Worm (Caenorhabditis elegans) whole organism, late embryonic: ENCODE measurements around the gene ztf-22.

Experiments
- F13H6.1 ChIP-seq: sonication (generic microtip); optimal IDR thresholded peaks from 2 replicates; lab custom pipeline; 2016; ENCODE audit warnings: missing genetic modification characterization, missing compliant biosample characterization
- K02D7.2 ChIP-seq: sonication (generic microtip); optimal IDR thresholded peaks from 2 replicates; lab custom pipeline; 2017; ENCODE audit warnings: mild to moderate bottlenecking, missing genetic modification characterization, missing compliant biosample characterization
- ama-1 ChIP-seq: fragments of 150-350 bp; optimal IDR thresholded peaks from 2 replicates; lab custom pipeline; 2014
- ceh-19 ChIP-seq: fragments of 200-800 bp; sonication (Bioruptor generic); optimal IDR thresholded peaks from 2 replicates; lab custom pipeline; 2018; ENCODE audit warnings: mild to moderate bottlenecking, missing genetic modification characterization, missing compliant biosample characterization
- ceh-9 ChIP-seq: sonication (generic microtip); optimal IDR thresholded peaks from 2 replicates; lab custom pipeline; 2016; ENCODE audit warnings: mild to moderate bottlenecking, missing genetic modification characterization, inconsistent platforms, missing compliant biosample characterization
- dmd-4 ChIP-seq: sonication (generic microtip); optimal IDR thresholded peaks from 2 replicates; lab custom pipeline; 2016; ENCODE audit warnings: borderline replicate concordance, missing genetic modification characterization, missing compliant biosample characterization
- ets-4 ChIP-seq: sonication (generic microtip); optimal IDR thresholded peaks from 2 replicates; lab custom pipeline; 2016; ENCODE audit warnings: missing genetic modification characterization, missing compliant biosample characterization
- fax-1 ChIP-seq: sonication (generic microtip); optimal IDR thresholded peaks from 2 replicates; lab custom pipeline; 2016; ENCODE audit warnings: missing genotype, missing genetic modification characterization, missing compliant biosample characterization
- nhr-232 ChIP-seq: sonication (generic microtip); optimal IDR thresholded peaks from 2 replicates; lab custom pipeline; 2016; ENCODE audit warnings: missing genetic modification characterization, missing compliant biosample characterization
- pha-4 ChIP-seq: fragments of 150-350 bp; optimal IDR thresholded peaks from 2 replicates; lab custom pipeline; 2018; ENCODE audit warnings: missing biosample characterization, missing genetic modification reagents, missing genetic modification characterization

DNA sequence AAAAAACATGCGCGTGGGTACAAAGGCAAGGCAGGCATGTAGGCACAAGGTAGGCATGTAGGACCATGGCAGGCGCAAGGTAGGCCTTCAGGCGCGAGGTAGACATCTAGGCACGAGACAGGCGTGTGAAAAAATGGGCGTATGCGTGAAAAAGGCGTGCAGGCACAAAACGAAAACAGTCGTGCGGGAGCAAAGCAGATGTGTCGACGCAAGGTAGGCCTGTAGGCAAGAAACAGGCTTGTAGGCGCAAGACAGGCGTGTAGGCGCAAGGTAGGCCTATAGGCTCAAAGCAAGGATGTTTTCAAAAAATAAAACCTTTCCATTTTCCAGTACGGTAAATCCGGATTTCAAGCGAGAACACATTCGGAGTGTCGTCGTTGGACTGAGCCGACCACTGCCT lies 6.9 kb downstream of the ztf-22 start:
- TF ChIP-seq pha-4: no peak
- TF ChIP-seq K02D7.2 (tag; lab: Kevin White, UChicago): no peak
- no peak for TF ChIP-seq F13H6.1
- no peak for TF ChIP-seq ama-1 (lab: Kevin White, UChicago)
- no peak for TF ChIP-seq dmd-4 (tag; lab: Kevin White, UChicago)
- no peak for TF ChIP-seq ets-4 (tag; lab: Kevin White, UChicago)
- TF ChIP-seq fax-1 (tag; lab: Kevin White, UChicago): no peak
- TF ChIP-seq nhr-232 (tag; lab: Kevin White, UChicago): no peak
- no peak for TF ChIP-seq ceh-9 (tag; lab: Kevin White, UChicago)
- no peak for TF ChIP-seq ceh-19
